Fruit fly (Drosophila melanogaster) whole organism, embryonic: ENCODE data around the gene p115.

Experiments used
- Bgb ChIP-seq: fragments of 200-800 bp; sonication (Bioruptor generic); IDR thresholded peaks from 2 replicates; pipeline ENCODE4 v1.3.6; 2022; ENCODE audit warnings: missing biosample characterization, missing genetic modification characterization; ENCODE audit not compliant: partially characterized antibody
- CG1602 ChIP-seq: fragments of 200-800 bp; sonication (Bioruptor generic); optimal IDR thresholded peaks from 3 replicates; lab custom pipeline; 2016; ENCODE audit warnings: missing biosample characterization, missing genetic modification characterization
- CG17186 ChIP-seq: fragments of 200-800 bp; sonication (Bioruptor generic); optimal IDR thresholded peaks from 3 replicates; lab custom pipeline; 2017; ENCODE audit warnings: missing biosample characterization, missing genetic modification reagents, missing genetic modification characterization
- CG17385 ChIP-seq: fragments of 200-800 bp; sonication (Bioruptor generic); optimal IDR thresholded peaks from 3 replicates; lab custom pipeline; 2018; ENCODE audit warnings: missing biosample characterization, mild to moderate bottlenecking, missing genetic modification characterization
- CG17802 ChIP-seq: fragments of 200-800 bp; sonication (Bioruptor generic); optimal IDR thresholded peaks from 2 replicates; lab custom pipeline; 2018; ENCODE audit warnings: missing biosample characterization, mild to moderate bottlenecking, missing genetic modification characterization, moderate library complexity
- CG17829 ChIP-seq: fragments of 200-800 bp; optimal IDR thresholded peaks from 2 replicates; lab custom pipeline; 2019; ENCODE audit warnings: missing biosample characterization, mild to moderate bottlenecking, missing genetic modification characterization, moderate library complexity
- CG2202 ChIP-seq: fragments of 200-800 bp; sonication (Bioruptor generic); optimal IDR thresholded peaks from 2 replicates; lab custom pipeline; 2018; ENCODE audit warnings: missing biosample characterization, mild to moderate bottlenecking, missing genetic modification characterization
- CG32532 ChIP-seq: fragments of 200-800 bp; sonication (Bioruptor generic); IDR thresholded peaks from 2 replicates; pipeline ENCODE4 v1.3.6; 2022; ENCODE audit warnings: missing biosample characterization, missing genetic modification characterization
- CG34224 ChIP-seq: fragments of 200-800 bp; sonication (Bioruptor generic); IDR thresholded peaks from 3 replicates; pipeline ENCODE4 v1.3.6; 2022; ENCODE audit warnings: missing biosample characterization, missing genetic modification characterization; ENCODE audit not compliant: partially characterized antibody
- CG3847 ChIP-seq: fragments of 200-800 bp; sonication (Bioruptor generic); IDR thresholded peaks from 2 replicates; pipeline ENCODE4 v1.3.6; 2022; ENCODE audit warnings: missing biosample characterization, missing genetic modification characterization
- CG42726 ChIP-seq: fragments of 200-800 bp; sonication (Bioruptor generic); IDR thresholded peaks from 2 replicates; pipeline ENCODE4 v1.3.6; 2022; ENCODE audit warnings: missing biosample characterization, missing genetic modification characterization; ENCODE audit not compliant: partially characterized antibody
- CG6175 ChIP-seq: fragments of 200-800 bp; sonication (Bioruptor generic); IDR thresholded peaks from 3 replicates; pipeline ENCODE4 v1.3.6; 2022; ENCODE audit warnings: missing biosample characterization, missing genetic modification characterization
- CG7556 ChIP-seq: fragments of 200-800 bp; sonication (Bioruptor generic); optimal IDR thresholded peaks from 2 replicates; lab custom pipeline; 2017; ENCODE audit warnings: missing biosample characterization, mild to moderate bottlenecking, missing genetic modification characterization
- CG7987 ChIP-seq: fragments of 200-800 bp; sonication (Bioruptor generic); optimal IDR thresholded peaks from 2 replicates; lab custom pipeline; 2018; ENCODE audit warnings: missing biosample characterization, mild to moderate bottlenecking, missing genetic modification characterization, moderate library complexity
- CG9609 ChIP-seq: fragments of 200-800 bp; sonication (Bioruptor generic); optimal IDR thresholded peaks from 3 replicates; lab custom pipeline; 2016; ENCODE audit warnings: missing biosample characterization, missing genetic modification characterization
- CG9797 ChIP-seq: fragments of 200-800 bp; sonication (Bioruptor generic); optimal IDR thresholded peaks from 3 replicates; lab custom pipeline; 2018; ENCODE audit warnings: missing biosample characterization, mild to moderate bottlenecking, missing genetic modification characterization
- Dbx ChIP-seq: fragments of 200-800 bp; sonication (Bioruptor generic); IDR thresholded peaks from 3 replicates; pipeline ENCODE4 v1.3.6; 2022; ENCODE audit warnings: missing biosample characterization, missing genetic modification characterization
- Dip3 ChIP-seq: fragments of 200-800 bp; sonication (Bioruptor generic); optimal IDR thresholded peaks from 3 replicates; lab custom pipeline; 2016; ENCODE audit warnings: missing biosample characterization, missing genetic modification characterization
- Dll ChIP-seq: fragments of 200-800 bp; sonication (Bioruptor generic); IDR thresholded peaks from 4 replicates; pipeline ENCODE4 v1.3.6; 2022; ENCODE audit warnings: missing biosample characterization, missing genetic modification characterization; ENCODE audit not compliant: partially characterized antibody
- HLH3B ChIP-seq: fragments of 200-800 bp; sonication (Bioruptor generic); IDR thresholded peaks from 2 replicates; pipeline ENCODE4 v1.3.6; 2022; ENCODE audit warnings: missing biosample characterization, missing genetic modification characterization
- HLH4C ChIP-seq: fragments of 200-800 bp; sonication (Bioruptor generic); IDR thresholded peaks from 3 replicates; pipeline ENCODE4 v1.3.6; 2022; ENCODE audit warnings: missing biosample characterization, missing genetic modification characterization; ENCODE audit not compliant: partially characterized antibody
- Hey ChIP-seq: fragments of 200-800 bp; sonication (Bioruptor generic); optimal IDR thresholded peaks from 3 replicates; lab custom pipeline; 2018; ENCODE audit warnings: missing biosample characterization, mild to moderate bottlenecking, missing genetic modification characterization
- HmgZ ChIP-seq: fragments of 200-800 bp; sonication (Bioruptor generic); optimal IDR thresholded peaks from 2 replicates; lab custom pipeline; 2018; ENCODE audit warnings: missing biosample characterization, mild to moderate bottlenecking, missing genetic modification characterization
- Nf-YB ChIP-seq: fragments of 200-800 bp; sonication (Bioruptor generic); optimal IDR thresholded peaks from 3 replicates; lab custom pipeline; 2019; ENCODE audit warnings: missing biosample characterization, mild to moderate bottlenecking, missing genetic modification characterization, moderate library complexity
- Opbp ChIP-seq: fragments of 200-800 bp; sonication (Bioruptor generic); IDR thresholded peaks from 3 replicates; pipeline ENCODE4 v1.3.6; 2022; ENCODE audit warnings: missing biosample characterization, missing genetic modification characterization; ENCODE audit not compliant: partially characterized antibody
- Spps ChIP-seq: fragments of 200-800 bp; sonication (Bioruptor generic); optimal IDR thresholded peaks from 2 replicates; lab custom pipeline; 2018; ENCODE audit warnings: missing biosample characterization, mild to moderate bottlenecking, missing genetic modification characterization
- Xbp1 ChIP-seq: fragments of 200-800 bp; sonication (Bioruptor generic); optimal IDR thresholded peaks from 3 replicates; lab custom pipeline; 2016; ENCODE audit warnings: missing biosample characterization, mild to moderate bottlenecking, missing genetic modification characterization
- abd-A ChIP-seq: fragments of 200-800 bp; sonication (Bioruptor generic); optimal IDR thresholded peaks from 3 replicates; lab custom pipeline; 2019; ENCODE audit warnings: missing biosample characterization, mild to moderate bottlenecking, missing genetic modification characterization, moderate library complexity
- cg ChIP-seq: fragments of 200-800 bp; sonication (Bioruptor generic); optimal IDR thresholded peaks from 3 replicates; lab custom pipeline; 2019; ENCODE audit warnings: missing biosample characterization, mild to moderate bottlenecking, missing genetic modification characterization, moderate library complexity
- chinmo ChIP-seq: fragments of 200-800 bp; sonication (Bioruptor generic); IDR thresholded peaks from 4 replicates; pipeline ENCODE4 v1.3.6; 2022; ENCODE audit warnings: missing biosample characterization, missing genetic modification characterization; ENCODE audit not compliant: partially characterized antibody
- corto ChIP-seq: fragments of 200-800 bp; sonication (Bioruptor generic); optimal IDR thresholded peaks from 2 replicates; lab custom pipeline; 2016; ENCODE audit warnings: missing biosample characterization, mild to moderate bottlenecking, missing genetic modification characterization, moderate library complexity
- cwo ChIP-seq: fragments of 200-800 bp; sonication (Bioruptor generic); optimal IDR thresholded peaks from 3 replicates; lab custom pipeline; 2017; ENCODE audit warnings: missing biosample characterization, missing genetic modification characterization, mild to moderate bottlenecking, moderate library complexity, missing genetic modification reagents
- dpn ChIP-seq, 2 experiments: fragments of 200-800 bp; sonication (Bioruptor generic); optimal IDR thresholded peaks; 3 replicates each; lab custom pipeline; 2016; ENCODE audit warnings: missing biosample characterization in 2 of 2, missing genetic modification characterization in 2 of 2
- fd102C ChIP-seq: fragments of 200-800 bp; sonication (Bioruptor generic); optimal IDR thresholded peaks from 2 replicates; lab custom pipeline; 2018; ENCODE audit warnings: missing biosample characterization, mild to moderate bottlenecking, missing genetic modification characterization, moderate library complexity
- gcm2 ChIP-seq: fragments of 200-800 bp; sonication (Bioruptor generic); optimal IDR thresholded peaks from 2 replicates; lab custom pipeline; 2016; ENCODE audit warnings: missing biosample characterization, missing genetic modification characterization
- gt ChIP-seq: fragments of 200-800 bp; sonication (Bioruptor generic); IDR thresholded peaks from 2 replicates; pipeline ENCODE4 v1.3.6; 2022; ENCODE audit warnings: missing biosample characterization, missing genetic modification characterization
- ham ChIP-seq: fragments of 200-800 bp; sonication (Bioruptor generic); IDR thresholded peaks from 2 replicates; pipeline ENCODE4 v1.3.6; 2022; ENCODE audit warnings: missing biosample characterization, missing genetic modification characterization
- hkb ChIP-seq, 2 experiments: fragments of 200-800 bp in 1 of 2; fragments of >200 bp in 1 of 2; sonication (Bioruptor generic) in 1 of 2; IDR thresholded peaks in 1 of 2; optimal IDR thresholded peaks in 1 of 2; 2 replicates each; pipeline versions ENCODE4 v1.3.6 to Lab custom; 2017 to 2022; ENCODE audit warnings: missing biosample characterization in 1 of 2, missing genetic modification characterization in 1 of 2
- inv ChIP-seq: fragments of 200-800 bp; sonication (Bioruptor generic); IDR thresholded peaks from 2 replicates; pipeline ENCODE4 v1.3.6; 2022; ENCODE audit warnings: missing biosample characterization, missing genetic modification characterization; ENCODE audit not compliant: partially characterized antibody
- luna ChIP-seq: fragments of 200-800 bp; sonication (Bioruptor generic); optimal IDR thresholded peaks from 2 replicates; lab custom pipeline; 2016; ENCODE audit warnings: missing biosample characterization, missing genetic modification characterization
- scrt ChIP-seq: fragments of 200-800 bp; sonication (Bioruptor generic); optimal IDR thresholded peaks from 2 replicates; lab custom pipeline; 2018; ENCODE audit warnings: missing biosample characterization, mild to moderate bottlenecking, missing genetic modification characterization, moderate library complexity
- sisA ChIP-seq: fragments of 200-800 bp; sonication (Bioruptor generic); IDR thresholded peaks from 2 replicates; pipeline ENCODE4 v1.3.6; 2022; ENCODE audit warnings: missing biosample characterization, missing genetic modification characterization
- sob ChIP-seq: fragments of 200-800 bp; sonication (Bioruptor generic); IDR thresholded peaks from 2 replicates; pipeline ENCODE4 v1.3.6; 2022; ENCODE audit warnings: missing biosample characterization, missing genetic modification characterization
- sqz ChIP-seq: fragments of 200-800 bp; sonication (Bioruptor generic); optimal IDR thresholded peaks from 3 replicates; lab custom pipeline; 2018; ENCODE audit warnings: missing biosample characterization, mild to moderate bottlenecking, missing genetic modification characterization
- tll ChIP-seq, 2 experiments: fragments of 200-800 bp in 1 of 2; fragments of >200 bp in 1 of 2; sonication (Bioruptor generic) in 1 of 2; optimal IDR thresholded peaks; 2 replicates each; lab custom pipeline; 2017 to 2019; ENCODE audit warnings: missing biosample characterization in 2 of 2, missing genetic modification characterization in 2 of 2, mild to moderate bottlenecking in 1 of 2, moderate library complexity in 1 of 2
- trh ChIP-seq: fragments of 200-800 bp; sonication (Bioruptor generic); optimal IDR thresholded peaks from 2 replicates; lab custom pipeline; 2016; ENCODE audit warnings: missing biosample characterization, missing genetic modification characterization
- vfl ChIP-seq: fragments of 200-800 bp; sonication (Bioruptor generic); optimal IDR thresholded peaks from 2 replicates; lab custom pipeline; 2016; ENCODE audit warnings: missing biosample characterization, missing genetic modification characterization
- vvl ChIP-seq: fragments of 200-800 bp; sonication (Bioruptor generic); IDR thresholded peaks from 2 replicates; pipeline ENCODE4 v1.3.6; 2022; ENCODE audit warnings: missing biosample characterization, missing genetic modification characterization
- zen ChIP-seq: fragments of 200-800 bp; sonication (Bioruptor generic); optimal IDR thresholded peaks from 3 replicates; lab custom pipeline; 2018; ENCODE audit warnings: missing biosample characterization, mild to moderate bottlenecking, missing genetic modification characterization, moderate library complexity

The p115 gene

dm6 chrX:7931028-7931549 lies 37.3 kb downstream of the p115 start, which contains the start of gene mahe:
mahe (minus strand) TSS chrX:7931382.
- TF ChIP-seq HLH3B (GFP tag; lab: Robert Waterston, UW) (0 out of 2 replicates have a peak, but pooled peaks have one; percentile 7), CG17802 (tag; lab: Kevin White, UChicago) (no peak), tll (GFP tag; optimal IDR thresholded peaks at IDR 0.05; lab: Kevin White, UChicago) (peak in 1 of 2 experiments; percentile 67), cwo (GFP tag; lab: Kevin White, UChicago) (no peak), CG42726 (GFP tag; lab: Robert Waterston, UW) (peak; percentile 75; the same call in 1 of the 2 replicates), Dll (GFP tag; lab: Robert Waterston, UW) (peak; percentile 87), cg (GFP tag; lab: Kevin White, UChicago) (no peak), HmgZ (no peak), hkb (optimal IDR thresholded peaks at IDR 0.05; lab: Kevin White, UChicago) (no peak), hkb (GFP tag; IDR thresholded peaks at IDR 0.05; lab: Robert Waterston, UW) (no peak), fd102C (GFP tag; lab: Kevin White, UChicago) (no peak), Dip3 (GFP tag; lab: Kevin White, UChicago) (no peak), HLH4C (GFP tag; lab: Robert Waterston, UW) (peak; percentile 76), CG2202 (no peak), sisA (GFP tag; lab: Robert Waterston, UW) (no peak), CG34224 (peak; percentile 85), gt (no peak), sob (no peak), trh (GFP tag; lab: Kevin White, UChicago) (no peak), Bgb (GFP tag; lab: Robert Waterston, UW) (peak; percentile 89), Opbp (GFP tag; lab: Robert Waterston, UW) (peak; percentile 88; the same call in 2 of the 3 replicates), zen (tag; lab: Kevin White, UChicago) (peak; percentile 37), vfl (GFP tag; lab: Kevin White, UChicago) (no peak), CG9609 (no peak), abd-A (tag; lab: Kevin White, UChicago) (no peak), CG9797 (GFP tag; lab: Kevin White, UChicago) (no peak), CG7987 (GFP tag; lab: Kevin White, UChicago) (no peak), inv (GFP tag; lab: Robert Waterston, UW) (peak; percentile 74), Hey (no peak), CG6175 (GFP tag; lab: Robert Waterston, UW) (no peak), dpn (GFP tag; optimal IDR thresholded peaks at IDR 0.05; lab: Kevin White, UChicago) (no peak), corto (GFP tag; lab: Kevin White, UChicago) (no peak), luna (GFP tag; lab: Kevin White, UChicago) (no peak), gcm2 (GFP tag; lab: Kevin White, UChicago) (no peak), Nf-YB (GFP tag; lab: Kevin White, UChicago) (no peak), sqz (GFP tag; lab: Kevin White, UChicago) (peak; percentile 48), CG1602 (GFP tag; lab: Kevin White, UChicago) (no peak), scrt (peak; percentile 38), CG3847 (GFP tag; lab: Robert Waterston, UW) (no peak), Xbp1 (GFP tag; lab: Kevin White, UChicago) (no peak), chinmo (GFP tag; lab: Robert Waterston, UW) (peak; percentile 93), CG17829 (no peak), vvl (peak; percentile 6; the same call in 1 of the 2 replicates), CG7556 (GFP tag; lab: Kevin White, UChicago) (no peak), CG17186 (GFP tag; lab: Kevin White, UChicago) (no peak), CG17385 (GFP tag; lab: Kevin White, UChicago) (peak; percentile 49), CG32532 (GFP tag; lab: Robert Waterston, UW) (no peak; the same call in 1 of the 2 replicates), Spps (tag; lab: Kevin White, UChicago) (no peak), Dbx (GFP tag; lab: Robert Waterston, UW) (no peak), ham (no peak)
